Fruit fly (Drosophila melanogaster) whole organism, embryonic: ENCODE results near the gene CG7878.

ENCODE experiments used
- CG10654 ChIP-seq: fragments of 200-800 bp; sonication (Bioruptor generic); optimal IDR thresholded peaks from 2 replicates; lab custom pipeline; 2016; ENCODE audit warnings: missing biosample characterization, missing genetic modification characterization
- CG10959 ChIP-seq: fragments of 200-800 bp; sonication (Bioruptor generic); IDR thresholded peaks from 2 replicates; pipeline ENCODE4 v1.3.6; 2022; ENCODE audit warnings: missing biosample characterization, missing genetic modification characterization
- CG11093 ChIP-seq: fragments of 200-800 bp; sonication (Bioruptor generic); IDR thresholded peaks from 3 replicates; pipeline ENCODE4 v1.3.6; 2022; ENCODE audit warnings: missing biosample characterization, missing genetic modification characterization
- CG11247 ChIP-seq: fragments of 200-800 bp; sonication (Bioruptor generic); IDR thresholded peaks from 2 replicates; pipeline ENCODE4 v1.3.6; 2022; ENCODE audit warnings: missing biosample characterization, missing genetic modification characterization
- CG12299 ChIP-seq: fragments of 200-800 bp; sonication (Bioruptor generic); optimal IDR thresholded peaks from 2 replicates; lab custom pipeline; 2018; ENCODE audit warnings: missing biosample characterization, mild to moderate bottlenecking, missing genetic modification characterization
- CG12659 ChIP-seq: fragments of 200-800 bp; sonication (Bioruptor generic); optimal IDR thresholded peaks from 3 replicates; lab custom pipeline; 2017; ENCODE audit warnings: mild to moderate bottlenecking, missing biosample characterization, missing genetic modification reagents, missing genetic modification characterization
- CG14667 ChIP-seq: fragments of 200-800 bp; sonication (Bioruptor generic); IDR thresholded peaks from 2 replicates; pipeline ENCODE4 v1.3.6; 2022; ENCODE audit warnings: missing biosample characterization, missing genetic modification characterization
- CG15073 ChIP-seq: fragments of 200-800 bp; sonication (Bioruptor generic); optimal IDR thresholded peaks from 2 replicates; lab custom pipeline; 2016; ENCODE audit warnings: missing biosample characterization, missing genetic modification characterization
- CG17385 ChIP-seq: fragments of 200-800 bp; sonication (Bioruptor generic); optimal IDR thresholded peaks from 3 replicates; lab custom pipeline; 2018; ENCODE audit warnings: missing biosample characterization, mild to moderate bottlenecking, missing genetic modification characterization
- CG17568 ChIP-seq: fragments of 200-800 bp; sonication (Bioruptor generic); optimal IDR thresholded peaks from 2 replicates; lab custom pipeline; 2018; ENCODE audit warnings: missing biosample characterization, mild to moderate bottlenecking, missing genetic modification characterization, moderate library complexity
- CG18011 ChIP-seq: fragments of 200-800 bp; sonication (Bioruptor generic); optimal IDR thresholded peaks from 2 replicates; lab custom pipeline; 2017; ENCODE audit warnings: missing biosample characterization, missing genetic modification characterization, mild to moderate bottlenecking, moderate library complexity, missing genotype
- CG18262 ChIP-seq: fragments of 200-800 bp; optimal IDR thresholded peaks from 3 replicates; lab custom pipeline; 2019; ENCODE audit warnings: missing biosample characterization, mild to moderate bottlenecking, missing genetic modification characterization, moderate library complexity
- CG30020 ChIP-seq: fragments of 200-800 bp; optimal IDR thresholded peaks from 2 replicates; lab custom pipeline; 2019; ENCODE audit warnings: missing biosample characterization, mild to moderate bottlenecking, missing genetic modification characterization, moderate library complexity
- CG3407 ChIP-seq: fragments of 200-800 bp; sonication (Bioruptor generic); optimal IDR thresholded peaks from 2 replicates; lab custom pipeline; 2018; ENCODE audit warnings: missing biosample characterization, mild to moderate bottlenecking, missing genetic modification characterization
- CG6813 ChIP-seq: fragments of 200-800 bp; sonication (Bioruptor generic); optimal IDR thresholded peaks from 2 replicates; lab custom pipeline; 2017; ENCODE audit warnings: missing biosample characterization, missing genetic modification characterization, mild to moderate bottlenecking, moderate library complexity, missing genetic modification reagents
- CG7786 ChIP-seq: fragments of 200-800 bp; sonication (Bioruptor generic); optimal IDR thresholded peaks from 2 replicates; lab custom pipeline; 2016; ENCODE audit warnings: missing biosample characterization, missing genetic modification characterization
- CG8765 ChIP-seq: fragments of 200-800 bp; sonication (Bioruptor generic); IDR thresholded peaks from 2 replicates; pipeline ENCODE4 v1.3.6; 2022; ENCODE audit warnings: missing biosample characterization, missing genetic modification characterization
- CG9932 ChIP-seq: fragments of 200-800 bp; sonication (Bioruptor generic); IDR thresholded peaks from 2 replicates; pipeline ENCODE4 v1.3.6; 2022; ENCODE audit warnings: missing biosample characterization, missing genetic modification characterization
- CkIIα-i1 ChIP-seq: fragments of 200-800 bp; sonication (Bioruptor generic); IDR thresholded peaks from 2 replicates; pipeline ENCODE4 v1.3.6; 2022; ENCODE audit warnings: missing biosample characterization, missing genetic modification characterization
- D ChIP-seq, 2 experiments: fragments of 200-800 bp in 1 of 2; fragments of >200 bp in 1 of 2; sonication (Bioruptor generic) in 1 of 2; optimal IDR thresholded peaks; 2 replicates in 1 of 2; 3 replicates in 1 of 2; lab custom pipeline; 2017; ENCODE audit warnings: mild to moderate bottlenecking in 1 of 2, missing biosample characterization in 1 of 2, missing genetic modification characterization in 1 of 2, missing genetic modification reagents in 1 of 2
- Dfd ChIP-seq, 2 experiments: fragments of >200 bp; optimal IDR thresholded peaks; 2 replicates each; lab custom pipeline; 2017; ENCODE audit warnings: missing biosample characterization in 2 of 2, missing genetic modification characterization in 2 of 2
- E2f1 ChIP-seq: fragments of 200-800 bp; sonication (Bioruptor generic); IDR thresholded peaks from 2 replicates; pipeline ENCODE4 v1.3.6; 2022; ENCODE audit warnings: missing biosample characterization, missing genetic modification characterization
- Hand ChIP-seq: fragments of 200-800 bp; sonication (Bioruptor generic); optimal IDR thresholded peaks from 2 replicates; lab custom pipeline; 2017; ENCODE audit warnings: mild to moderate bottlenecking, missing biosample characterization, missing genetic modification reagents, missing genetic modification characterization
- Kr ChIP-seq: fragments of 200-800 bp; sonication (Bioruptor generic); optimal IDR thresholded peaks from 2 replicates; lab custom pipeline; 2017; ENCODE audit warnings: missing biosample characterization, mild to moderate bottlenecking, missing genetic modification characterization
- MESR4 ChIP-seq: fragments of 200-800 bp; sonication (Bioruptor generic); optimal IDR thresholded peaks from 2 replicates; lab custom pipeline; 2018; ENCODE audit warnings: missing biosample characterization, mild to moderate bottlenecking, missing genetic modification characterization, moderate library complexity
- NC2α ChIP-seq: fragments of 200-800 bp; sonication (Bioruptor generic); optimal IDR thresholded peaks from 2 replicates; lab custom pipeline; 2016; ENCODE audit warnings: missing biosample characterization, missing genetic modification characterization
- NC2β ChIP-seq: fragments of 200-800 bp; sonication (Bioruptor generic); optimal IDR thresholded peaks from 2 replicates; lab custom pipeline; 2016; ENCODE audit warnings: missing biosample characterization, missing genetic modification characterization
- Neu2 ChIP-seq: fragments of 200-800 bp; sonication (Bioruptor generic); optimal IDR thresholded peaks from 3 replicates; lab custom pipeline; 2016; ENCODE audit warnings: missing biosample characterization, missing genetic modification characterization, borderline replicate concordance
- PHDP ChIP-seq: fragments of 200-800 bp; sonication (Bioruptor generic); optimal IDR thresholded peaks from 3 replicates; lab custom pipeline; 2018; ENCODE audit warnings: missing biosample characterization, mild to moderate bottlenecking, missing genetic modification characterization, moderate library complexity
- Ssrp ChIP-seq: fragments of 200-800 bp; sonication (Bioruptor generic); optimal IDR thresholded peaks from 2 replicates; lab custom pipeline; 2018; ENCODE audit warnings: missing biosample characterization, mild to moderate bottlenecking, missing genetic modification characterization, moderate library complexity
- chm ChIP-seq: fragments of 200-800 bp; sonication (Bioruptor generic); IDR thresholded peaks from 2 replicates; pipeline ENCODE4 v1.3.6; 2022; ENCODE audit warnings: missing biosample characterization, missing genetic modification characterization
- en ChIP-seq: fragments of 200-800 bp; sonication (Bioruptor generic); optimal IDR thresholded peaks from 2 replicates; lab custom pipeline; 2016; ENCODE audit warnings: missing biosample characterization, missing genetic modification characterization
- gcm ChIP-seq: fragments of 200-800 bp; sonication (Bioruptor generic); optimal IDR thresholded peaks from 2 replicates; lab custom pipeline; 2019; ENCODE audit warnings: missing biosample characterization, mild to moderate bottlenecking, missing genetic modification characterization, moderate library complexity
- hth ChIP-seq: fragments of >200 bp; optimal IDR thresholded peaks from 2 replicates; lab custom pipeline; 2017; ENCODE audit warnings: inconsistent platforms
- knrl ChIP-seq: fragments of 200-800 bp; sonication (Bioruptor generic); IDR thresholded peaks from 3 replicates; pipeline ENCODE4 v1.3.6; 2022; ENCODE audit warnings: missing biosample characterization, missing genetic modification characterization; ENCODE audit not compliant: partially characterized antibody
- lola ChIP-seq, 3 experiments: fragments of >200 bp in 2 of 3; fragments of 200-800 bp in 1 of 3; sonication (Bioruptor generic) in 1 of 3; optimal IDR thresholded peaks; 2 replicates each; lab custom pipeline; 2017 to 2019; ENCODE audit warnings: missing biosample characterization in 3 of 3, missing genetic modification characterization in 3 of 3, mild to moderate bottlenecking in 1 of 3, moderate library complexity in 1 of 3
- nerfin-2 ChIP-seq: fragments of 200-800 bp; sonication (Bioruptor generic); IDR thresholded peaks from 2 replicates; pipeline ENCODE4 v1.3.6; 2022; ENCODE audit warnings: missing biosample characterization, missing genetic modification characterization; ENCODE audit not compliant: partially characterized antibody
- nom ChIP-seq: fragments of 200-800 bp; sonication (Bioruptor generic); optimal IDR thresholded peaks from 2 replicates; lab custom pipeline; 2017; ENCODE audit warnings: missing biosample characterization, missing genetic modification characterization, mild to moderate bottlenecking, moderate library complexity, missing genetic modification reagents
- org-1 ChIP-seq: fragments of 200-800 bp; sonication (Bioruptor generic); optimal IDR thresholded peaks from 2 replicates; lab custom pipeline; 2017; ENCODE audit warnings: missing biosample characterization, missing genetic modification characterization
- pum ChIP-seq: fragments of 200-800 bp; sonication (Bioruptor generic); optimal IDR thresholded peaks from 2 replicates; lab custom pipeline; 2016; ENCODE audit warnings: missing biosample characterization, missing genetic modification characterization
- shn ChIP-seq: fragments of 200-800 bp; sonication (Bioruptor generic); optimal IDR thresholded peaks from 3 replicates; lab custom pipeline; 2016; ENCODE audit warnings: missing biosample characterization, missing genetic modification characterization
- slbo ChIP-seq: fragments of 200-800 bp; sonication (Bioruptor generic); IDR thresholded peaks from 2 replicates; pipeline ENCODE4 v1.3.6; 2022; ENCODE audit warnings: missing biosample characterization, missing genetic modification characterization
- stc ChIP-seq: fragments of 200-800 bp; sonication (Bioruptor generic); IDR thresholded peaks from 2 replicates; pipeline ENCODE4 v1.3.6; 2022; ENCODE audit warnings: missing biosample characterization, missing genetic modification characterization
- tin ChIP-seq: fragments of 200-800 bp; sonication (Bioruptor generic); optimal IDR thresholded peaks from 3 replicates; lab custom pipeline; 2016; ENCODE audit warnings: missing biosample characterization, missing genetic modification characterization
- unc-4 ChIP-seq: fragments of 200-800 bp; sonication (Bioruptor generic); IDR thresholded peaks from 2 replicates; pipeline ENCODE4 v1.3.6; 2022; ENCODE audit warnings: missing biosample characterization, missing genetic modification characterization; ENCODE audit not compliant: partially characterized antibody
- yki ChIP-seq: fragments of >200 bp; optimal IDR thresholded peaks from 3 replicates; lab custom pipeline; 2018
- z ChIP-seq: fragments of 200-800 bp; sonication (Bioruptor generic); IDR thresholded peaks from 3 replicates; pipeline ENCODE4 v1.3.6; 2022; ENCODE audit warnings: missing biosample characterization, missing genetic modification characterization

CG7878 gene

dm6 chr3R:8112880-8113832, 9.4 kb upstream of the CG7878 start (continued):
- TF ChIP-seq CG7786 (peak; percentile 78), CkIIα-i1 (GFP tag; lab: Robert Waterston, UW) (no peak), nerfin-2 (GFP tag; lab: Robert Waterston, UW) (no peak), CG6813 (GFP tag; lab: Kevin White, UChicago) (peak; percentile 74), org-1 (GFP tag; lab: Kevin White, UChicago) (peak; percentile 88), z (GFP tag; lab: Robert Waterston, UW) (peak; percentile 66; the same call in 1 of the 3 replicates), Hand (GFP tag; lab: Kevin White, UChicago) (peak; percentile 74), CG30020 (peak; percentile 20), CG3407 (peak; percentile 71), CG14667 (GFP tag; lab: Robert Waterston, UW) (peak; percentile 18; the same call in 1 of the 2 replicates), MESR4 (no peak), Neu2 (GFP tag; lab: Kevin White, UChicago) (no peak), knrl (GFP tag; lab: Robert Waterston, UW) (peak; percentile 10; the same call in 1 of the 3 replicates), CG10959 (GFP tag; lab: Robert Waterston, UW) (no peak), PHDP (peak; percentile 80), Dfd (GFP tag; optimal IDR thresholded peaks at IDR 0.05; lab: Kevin White, UChicago) (no peak), lola (GFP tag; optimal IDR thresholded peaks at IDR 0.05; lab: Kevin White, UChicago) (peak in 1 of 3 experiments; percentile 82), CG12659 (GFP tag; lab: Kevin White, UChicago) (peak; percentile 81), CG10654 (GFP tag; lab: Kevin White, UChicago) (peak; percentile 54), CG9932 (GFP tag; lab: Robert Waterston, UW) (peak; percentile 53; the same call in 1 of the 2 replicates), Ssrp (tag; lab: Kevin White, UChicago) (peak; percentile 82), CG15073 (GFP tag; lab: Kevin White, UChicago) (peak; percentile 97), D (optimal IDR thresholded peaks at IDR 0.05; lab: Kevin White, UChicago) (peak; percentile 30), D (GFP tag; optimal IDR thresholded peaks at IDR 0.05; lab: Kevin White, UChicago) (peak; percentile 72), Kr (GFP tag; lab: Kevin White, UChicago) (no peak), tin (GFP tag; lab: Kevin White, UChicago) (peak; percentile 74), shn (peak; percentile 79), pum (GFP tag; lab: Kevin White, UChicago) (peak; percentile 74), unc-4 (GFP tag; lab: Robert Waterston, UW) (0 out of 2 replicates have a peak, but pooled peaks have one; percentile 22), CG11247 (GFP tag; lab: Robert Waterston, UW) (no peak), CG18011 (GFP tag; lab: Kevin White, UChicago) (peak; percentile 70), CG17385 (GFP tag; lab: Kevin White, UChicago) (peak; percentile 78), gcm (GFP tag; lab: Kevin White, UChicago) (peak; percentile 54), CG11093 (no peak), NC2α (GFP tag; lab: Kevin White, UChicago) (peak; percentile 59), CG17568 (GFP tag; lab: Kevin White, UChicago) (peak; percentile 77), chm (GFP tag; lab: Robert Waterston, UW) (peak; percentile 61), hth (lab: Kevin White, UChicago) (no peak), nom (peak; percentile 76), en (GFP tag; lab: Kevin White, UChicago) (peak; percentile 62), slbo (GFP tag; lab: Robert Waterston, UW) (peak; percentile 70), E2f1 (GFP tag; lab: Robert Waterston, UW) (peak; percentile 32; the same call in 1 of the 2 replicates), CG18262 (tag; lab: Kevin White, UChicago) (peak; percentile 86), stc (GFP tag; lab: Robert Waterston, UW) (peak; percentile 53; the same call in 1 of the 2 replicates), yki (lab: Kevin White, UChicago) (no peak), CG8765 (GFP tag; lab: Robert Waterston, UW) (no peak), CG12299 (tag; lab: Kevin White, UChicago) (peak; percentile 52), NC2β (GFP tag; lab: Kevin White, UChicago) (peak; percentile 76)
